Fruit fly (Drosophila melanogaster) whole organism, embryonic: ENCODE results near the gene Antp.

Source experiments
- Atf-2 ChIP-seq: fragments of 200-800 bp; sonication (Bioruptor generic); optimal IDR thresholded peaks from 2 replicates; lab custom pipeline; 2016; ENCODE audit warnings: missing biosample characterization, missing genetic modification characterization
- CG10209 ChIP-seq: fragments of 200-800 bp; sonication (Bioruptor generic); optimal IDR thresholded peaks from 3 replicates; lab custom pipeline; 2017; ENCODE audit warnings: missing biosample characterization, mild to moderate bottlenecking, missing genetic modification characterization, missing genetic modification reagents
- CG1024 ChIP-seq: fragments of 200-800 bp; sonication (Bioruptor generic); IDR thresholded peaks from 2 replicates; pipeline ENCODE4 v1.3.6; 2022; ENCODE audit warnings: missing biosample characterization, missing genetic modification characterization
- CG10267 ChIP-seq: fragments of 200-800 bp; sonication (Bioruptor generic); optimal IDR thresholded peaks from 2 replicates; lab custom pipeline; 2018; ENCODE audit warnings: missing biosample characterization, mild to moderate bottlenecking, missing genetic modification characterization, moderate library complexity
- CG10565 ChIP-seq: fragments of 200-800 bp; sonication (Bioruptor generic); optimal IDR thresholded peaks from 3 replicates; lab custom pipeline; 2016; ENCODE audit warnings: missing biosample characterization, mild to moderate bottlenecking, missing genetic modification characterization
- CG11085 ChIP-seq: fragments of 200-800 bp; sonication (Bioruptor generic); IDR thresholded peaks from 2 replicates; pipeline ENCODE4 v1.3.6; 2022; ENCODE audit warnings: missing biosample characterization, missing genetic modification characterization
- CG12071 ChIP-seq: fragments of 200-800 bp; sonication (Bioruptor generic); optimal IDR thresholded peaks from 3 replicates; lab custom pipeline; 2018; ENCODE audit warnings: missing biosample characterization, mild to moderate bottlenecking, missing genetic modification characterization
- CG12299 ChIP-seq: fragments of 200-800 bp; sonication (Bioruptor generic); optimal IDR thresholded peaks from 2 replicates; lab custom pipeline; 2018; ENCODE audit warnings: missing biosample characterization, mild to moderate bottlenecking, missing genetic modification characterization
- CG12659 ChIP-seq: fragments of 200-800 bp; sonication (Bioruptor generic); optimal IDR thresholded peaks from 3 replicates; lab custom pipeline; 2017; ENCODE audit warnings: mild to moderate bottlenecking, missing biosample characterization, missing genetic modification reagents, missing genetic modification characterization
- CG12942 ChIP-seq: fragments of 200-800 bp; sonication (Bioruptor generic); optimal IDR thresholded peaks from 3 replicates; lab custom pipeline; 2016; ENCODE audit warnings: missing biosample characterization, missing genetic modification characterization
- CG1529 ChIP-seq: fragments of 200-800 bp; sonication (Bioruptor generic); optimal IDR thresholded peaks from 3 replicates; lab custom pipeline; 2018; ENCODE audit warnings: missing biosample characterization, missing genetic modification characterization
- CG1602 ChIP-seq: fragments of 200-800 bp; sonication (Bioruptor generic); optimal IDR thresholded peaks from 3 replicates; lab custom pipeline; 2016; ENCODE audit warnings: missing biosample characterization, missing genetic modification characterization
- CG3281 ChIP-seq: fragments of 200-800 bp; sonication (Bioruptor generic); optimal IDR thresholded peaks from 3 replicates; lab custom pipeline; 2017; ENCODE audit warnings: missing biosample characterization, mild to moderate bottlenecking, missing genetic modification characterization
- CG4820 ChIP-seq: fragments of 200-800 bp; sonication (Bioruptor generic); optimal IDR thresholded peaks from 3 replicates; lab custom pipeline; 2016; ENCODE audit warnings: missing biosample characterization, missing genetic modification characterization
- CG7271 ChIP-seq: fragments of 200-800 bp; sonication (Bioruptor generic); optimal IDR thresholded peaks from 2 replicates; lab custom pipeline; 2018; ENCODE audit warnings: missing biosample characterization, mild to moderate bottlenecking, missing genetic modification characterization, moderate library complexity
- CG8388 ChIP-seq: fragments of 200-800 bp; sonication (Bioruptor generic); optimal IDR thresholded peaks from 2 replicates; lab custom pipeline; 2019; ENCODE audit warnings: missing biosample characterization, mild to moderate bottlenecking, missing genetic modification characterization, moderate library complexity
- CG9932 ChIP-seq: fragments of 200-800 bp; sonication (Bioruptor generic); IDR thresholded peaks from 2 replicates; pipeline ENCODE4 v1.3.6; 2022; ENCODE audit warnings: missing biosample characterization, missing genetic modification characterization
- CHES-1-like ChIP-seq: fragments of 200-800 bp; sonication (Bioruptor generic); optimal IDR thresholded peaks from 2 replicates; lab custom pipeline; 2016; ENCODE audit warnings: missing biosample characterization, missing genetic modification characterization
- Dbx ChIP-seq: fragments of 200-800 bp; sonication (Bioruptor generic); IDR thresholded peaks from 3 replicates; pipeline ENCODE4 v1.3.6; 2022; ENCODE audit warnings: missing biosample characterization, missing genetic modification characterization
- Fer3 ChIP-seq: fragments of 200-800 bp; sonication (Bioruptor generic); optimal IDR thresholded peaks from 2 replicates; lab custom pipeline; 2018; ENCODE audit warnings: missing biosample characterization, mild to moderate bottlenecking, missing genetic modification characterization, moderate library complexity
- Gug ChIP-seq: fragments of 200-800 bp; sonication (Bioruptor generic); IDR thresholded peaks from 4 replicates; pipeline ENCODE4 v1.3.6; 2022; ENCODE audit warnings: missing biosample characterization, missing genetic modification characterization
- HLHmδ ChIP-seq: fragments of 200-800 bp; sonication (Bioruptor generic); optimal IDR thresholded peaks from 2 replicates; lab custom pipeline; 2018; ENCODE audit warnings: missing biosample characterization, mild to moderate bottlenecking, missing genetic modification characterization, moderate library complexity
- Med ChIP-seq: fragments of 200-800 bp; sonication (Bioruptor generic); peaks from one replicate; lab custom pipeline; 2016; ENCODE audit warnings: missing biosample characterization, missing genetic modification characterization, mild to moderate bottlenecking, inconsistent platforms, moderate library complexity
- NC2α ChIP-seq: fragments of 200-800 bp; sonication (Bioruptor generic); optimal IDR thresholded peaks from 2 replicates; lab custom pipeline; 2016; ENCODE audit warnings: missing biosample characterization, missing genetic modification characterization
- Nf-YB ChIP-seq: fragments of 200-800 bp; sonication (Bioruptor generic); optimal IDR thresholded peaks from 3 replicates; lab custom pipeline; 2019; ENCODE audit warnings: missing biosample characterization, mild to moderate bottlenecking, missing genetic modification characterization, moderate library complexity
- Ptx1 ChIP-seq: fragments of 200-800 bp; sonication (Bioruptor generic); IDR thresholded peaks from 2 replicates; pipeline ENCODE4 v1.3.6; 2022; ENCODE audit warnings: missing biosample characterization, missing genetic modification characterization
- Ravus ChIP-seq: fragments of 200-800 bp; sonication (Bioruptor generic); IDR thresholded peaks from 2 replicates; pipeline ENCODE4 v1.3.6; 2022; ENCODE audit warnings: missing biosample characterization, missing genetic modification characterization
- Rx ChIP-seq: fragments of 200-800 bp; sonication (Bioruptor generic); IDR thresholded peaks from 2 replicates; pipeline ENCODE4 v1.3.6; 2022; ENCODE audit warnings: missing biosample characterization, missing genetic modification characterization
- az2 ChIP-seq: fragments of 200-800 bp; sonication (Bioruptor generic); optimal IDR thresholded peaks from 3 replicates; lab custom pipeline; 2016; ENCODE audit warnings: missing biosample characterization, missing genetic modification characterization
- caup ChIP-seq: fragments of 200-800 bp; sonication (Bioruptor generic); optimal IDR thresholded peaks from 3 replicates; lab custom pipeline; 2017; ENCODE audit warnings: missing biosample characterization, mild to moderate bottlenecking, missing genetic modification characterization, moderate library complexity; ENCODE audit not compliant: severe bottlenecking
- eyg ChIP-seq: fragments of 200-800 bp; sonication (Bioruptor generic); optimal IDR thresholded peaks from 3 replicates; lab custom pipeline; 2016; ENCODE audit warnings: missing biosample characterization, missing genetic modification characterization
- gce ChIP-seq: fragments of 200-800 bp; sonication (Bioruptor generic); IDR thresholded peaks from 3 replicates; pipeline ENCODE4 v1.3.6; 2022; ENCODE audit warnings: missing biosample characterization, missing genetic modification characterization
- gcm2 ChIP-seq: fragments of 200-800 bp; sonication (Bioruptor generic); optimal IDR thresholded peaks from 2 replicates; lab custom pipeline; 2016; ENCODE audit warnings: missing biosample characterization, missing genetic modification characterization
- insv ChIP-seq, 2 experiments: fragments of 200-800 bp; sonication (Bioruptor generic); optimal IDR thresholded peaks; 3 replicates each; lab custom pipeline; 2016 to 2018; ENCODE audit warnings: missing biosample characterization in 2 of 2, missing genetic modification characterization in 2 of 2
- lov ChIP-seq, 2 experiments: fragments of 200-800 bp in 1 of 2; fragments of >200 bp in 1 of 2; sonication (Bioruptor generic) in 1 of 2; IDR thresholded peaks in 1 of 2; optimal IDR thresholded peaks in 1 of 2; 2 replicates in 1 of 2; 3 replicates in 1 of 2; pipeline versions ENCODE4 v1.3.6 to Lab custom; 2017 to 2022; ENCODE audit warnings: missing biosample characterization in 1 of 2, missing genetic modification characterization in 1 of 2
- mam ChIP-seq: fragments of 200-800 bp; sonication (Bioruptor generic); optimal IDR thresholded peaks from 3 replicates; lab custom pipeline; 2016; ENCODE audit warnings: missing biosample characterization, missing genetic modification characterization
- peb ChIP-seq: fragments of 200-800 bp; sonication (Bioruptor generic); IDR thresholded peaks from 2 replicates; pipeline ENCODE4 v1.3.6; 2022; ENCODE audit warnings: missing biosample characterization, missing genetic modification characterization
- ranshi ChIP-seq: fragments of 200-800 bp; sonication (Bioruptor generic); IDR thresholded peaks from 2 replicates; pipeline ENCODE4 v1.3.6; 2022; ENCODE audit warnings: missing biosample characterization, missing genetic modification characterization
- rib ChIP-seq: fragments of 200-800 bp; sonication (Bioruptor generic); IDR thresholded peaks from 2 replicates; pipeline ENCODE4 v1.3.6; 2022; ENCODE audit warnings: missing biosample characterization, missing genetic modification characterization
- sna ChIP-seq: fragments of 200-800 bp; sonication (Bioruptor generic); IDR thresholded peaks from 2 replicates; pipeline ENCODE4 v1.3.6; 2022; ENCODE audit warnings: missing biosample characterization, missing genetic modification characterization; ENCODE audit not compliant: partially characterized antibody
- tin ChIP-seq: fragments of 200-800 bp; sonication (Bioruptor generic); optimal IDR thresholded peaks from 3 replicates; lab custom pipeline; 2016; ENCODE audit warnings: missing biosample characterization, missing genetic modification characterization
- trh ChIP-seq: fragments of 200-800 bp; sonication (Bioruptor generic); optimal IDR thresholded peaks from 2 replicates; lab custom pipeline; 2016; ENCODE audit warnings: missing biosample characterization, missing genetic modification characterization
- tup ChIP-seq: fragments of 200-800 bp; sonication (Bioruptor generic); optimal IDR thresholded peaks from 2 replicates; lab custom pipeline; 2016; ENCODE audit warnings: missing biosample characterization, mild to moderate bottlenecking, missing genetic modification characterization, moderate library complexity
- vfl ChIP-seq: fragments of 200-800 bp; sonication (Bioruptor generic); optimal IDR thresholded peaks from 2 replicates; lab custom pipeline; 2016; ENCODE audit warnings: missing biosample characterization, missing genetic modification characterization
- wek ChIP-seq: fragments of 200-800 bp; sonication (Bioruptor generic); optimal IDR thresholded peaks from 3 replicates; lab custom pipeline; 2018; ENCODE audit warnings: missing biosample characterization, mild to moderate bottlenecking, missing genetic modification characterization, moderate library complexity
- z ChIP-seq: fragments of 200-800 bp; sonication (Bioruptor generic); IDR thresholded peaks from 3 replicates; pipeline ENCODE4 v1.3.6; 2022; ENCODE audit warnings: missing biosample characterization, missing genetic modification characterization
- zfh2 ChIP-seq: fragments of 200-800 bp; sonication (Bioruptor generic); optimal IDR thresholded peaks from 2 replicates; lab custom pipeline; 2016; ENCODE audit warnings: missing biosample characterization, missing genetic modification characterization

Antp gene

dm6 chr3R:6912251-6913215 lies 86.5 kb downstream of the Antp start (continued):
- peak; percentile 86 for TF ChIP-seq CG12659
- peak; percentile 85 for TF ChIP-seq CG10267 (tag; lab: Kevin White, UChicago)
- TF ChIP-seq eyg = no peak
- peak; percentile 71 for TF ChIP-seq z (GFP tag; lab: Robert Waterston, UW)
- no peak for TF ChIP-seq wek
- peak; percentile 81 for TF ChIP-seq tin
- peak; percentile 79 for TF ChIP-seq caup
- TF ChIP-seq CG8388 (GFP tag; lab: Kevin White, UChicago) = peak; percentile 89
- no peak for TF ChIP-seq lov (optimal IDR thresholded peaks at IDR 0.05; lab: Kevin White, UChicago)
- TF ChIP-seq lov (GFP tag; IDR thresholded peaks at IDR 0.05; lab: Robert Waterston, UW) = peak; percentile 64; the same call in 1 of the 3 replicates
- TF ChIP-seq tup (GFP tag; lab: Kevin White, UChicago) = peak; percentile 15
- no peak for TF ChIP-seq CG12071 (GFP tag; lab: Kevin White, UChicago)
- no peak for TF ChIP-seq CG10565
- peak; percentile 41 for TF ChIP-seq NC2α
- TF ChIP-seq CHES-1-like (GFP tag; lab: Kevin White, UChicago) = peak; percentile 53
- peak; percentile 78 for TF ChIP-seq Ptx1 (GFP tag; lab: Robert Waterston, UW)
- TF ChIP-seq Med (GFP tag; lab: Kevin White, UChicago) = peak; percentile 96
- TF ChIP-seq CG1529 (GFP tag; lab: Kevin White, UChicago) = peak; percentile 56
- peak; percentile 51 for TF ChIP-seq Rx (GFP tag; lab: Robert Waterston, UW)
- peak; percentile 47 for TF ChIP-seq trh (GFP tag; lab: Kevin White, UChicago)
- TF ChIP-seq HLHmδ (GFP tag; lab: Kevin White, UChicago) = no peak
- TF ChIP-seq CG10209 (GFP tag; lab: Kevin White, UChicago) = peak; percentile 87
- TF ChIP-seq CG12942 (GFP tag; lab: Kevin White, UChicago) = peak; percentile 83
- peak; percentile 64 for TF ChIP-seq CG9932 (GFP tag; lab: Robert Waterston, UW)
- peak; percentile 88 for TF ChIP-seq CG3281 (GFP tag; lab: Kevin White, UChicago)
- TF ChIP-seq Nf-YB (GFP tag; lab: Kevin White, UChicago) = peak; percentile 94
- TF ChIP-seq sna (GFP tag; lab: Robert Waterston, UW) = 0 out of 2 replicates have a peak, but pooled peaks have one; percentile 15
- 0 out of 3 replicates have a peak, but pooled peaks have one; percentile 24 for TF ChIP-seq gce (GFP tag; lab: Robert Waterston, UW)
- peak; percentile 68; the same call in 1 of the 2 replicates for TF ChIP-seq CG1024
- TF ChIP-seq Atf-2 = peak; percentile 55
- TF ChIP-seq gcm2 (GFP tag; lab: Kevin White, UChicago) = peak; percentile 56
- peak; percentile 71; the same call in 1 of the 2 replicates for TF ChIP-seq ranshi
- TF ChIP-seq CG1602 (GFP tag; lab: Kevin White, UChicago) = peak; percentile 81
- peak; percentile 67 for TF ChIP-seq CG4820 (GFP tag; lab: Kevin White, UChicago)
- TF ChIP-seq CG7271 (tag; lab: Kevin White, UChicago) = no peak
- peak; percentile 36; the same call in 1 of the 2 replicates for TF ChIP-seq peb (GFP tag; lab: Robert Waterston, UW)
- peak; percentile 40 for TF ChIP-seq vfl (GFP tag; lab: Kevin White, UChicago)
- peak; percentile 33 for TF ChIP-seq Ravus
- TF ChIP-seq insv (GFP tag; optimal IDR thresholded peaks at IDR 0.05; lab: Kevin White, UChicago) = peak in 1 of 2 experiments; percentile 86
- peak; percentile 85 for TF ChIP-seq az2 (GFP tag; lab: Kevin White, UChicago)
- TF ChIP-seq Fer3 (tag; lab: Kevin White, UChicago) = peak; percentile 72
- TF ChIP-seq CG11085 (GFP tag; lab: Robert Waterston, UW) = no peak; the same call in 1 of the 2 replicates
- TF ChIP-seq CG12299 = peak; percentile 73
- peak; percentile 65 for TF ChIP-seq mam (GFP tag; lab: Kevin White, UChicago)
- peak; percentile 75; the same call in 2 of the 3 replicates for TF ChIP-seq Dbx (GFP tag; lab: Robert Waterston, UW)
- TF ChIP-seq Gug (GFP tag; lab: Robert Waterston, UW) = peak; percentile 22; the same call in 1 of the 4 replicates
- no peak for TF ChIP-seq rib (GFP tag; lab: Robert Waterston, UW)
- peak; percentile 46 for TF ChIP-seq zfh2 (GFP tag; lab: Kevin White, UChicago)
